Worm (Caenorhabditis elegans): ENCODE measurements around the gene F55C5.17.

Gene F55C5.17

DNA sequence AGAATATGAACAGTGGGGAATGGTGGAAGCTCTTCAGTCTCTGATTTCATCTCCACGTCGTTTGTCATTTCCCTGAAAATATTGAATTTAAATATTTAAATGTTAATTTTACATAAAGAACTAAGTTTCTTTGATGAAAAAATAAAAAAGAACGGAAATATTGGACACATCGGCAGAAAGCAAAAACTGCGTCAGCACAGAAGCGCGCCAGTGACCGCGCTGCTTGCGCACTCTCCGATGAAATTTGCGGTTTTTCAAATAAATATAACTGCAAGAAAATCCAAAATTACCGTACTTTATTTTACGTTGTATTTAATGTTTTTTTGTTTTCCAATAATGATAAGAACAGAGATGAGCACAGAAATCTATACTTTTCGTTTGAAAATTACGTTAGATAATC, 10.8 kb upstream of the F55C5.17 start, which contains the start of the genes srpa-68 and srh-16 (continued):
- peak; percentile 59; the same call in 1 of the 2 replicates for TF ChIP-seq ceh-45 (GFP tag; IDR thresholded peaks at IDR 0.05)
- TF ChIP-seq ceh-31 (tag; optimal IDR thresholded peaks at IDR 0.05), result peak; percentile 42
- peak; percentile 54; the same call in 1 of the 2 replicates for TF ChIP-seq unc-3 (GFP tag; conservative IDR thresholded peaks at IDR 0.05)
- peak; percentile 8 for TF ChIP-seq unc-3 (tag; optimal IDR thresholded peaks at IDR 0.05)
- TF ChIP-seq Y22D7AL.16 (tag; optimal IDR thresholded peaks at IDR 0.05), result peak; percentile 33
- no peak for TF ChIP-seq ceh-24 (tag; optimal IDR thresholded peaks at IDR 0.05)
- TF ChIP-seq gmeb-2 (tag; optimal IDR thresholded peaks at IDR 0.05), result peak; percentile 47
- no peak for TF ChIP-seq pros-1 (tag; optimal IDR thresholded peaks at IDR 0.05)
- TF ChIP-seq ceh-19 (GFP tag; optimal IDR thresholded peaks at IDR 0.05), result no peak
- no peak for TF ChIP-seq pag-3 (tag; optimal IDR thresholded peaks at IDR 0.05; ENCODE audit: borderline replicate concordance)
- TF ChIP-seq hlh-8 (tag; optimal IDR thresholded peaks at IDR 0.05), result no peak
- TF ChIP-seq zip-5 (tag; optimal IDR thresholded peaks at IDR 0.05), result peak; percentile 14
- peak; percentile 33 for TF ChIP-seq npax-4 (tag; optimal IDR thresholded peaks at IDR 0.05)
- peak; percentile 44 for TF ChIP-seq unc-42 (tag; optimal IDR thresholded peaks at IDR 0.05)
- TF ChIP-seq ceh-14 (tag; optimal IDR thresholded peaks at IDR 0.05), result peak; percentile 57
- TF ChIP-seq elt-4 (tag; optimal IDR thresholded peaks at IDR 0.05), result no peak
- peak; percentile 60 for TF ChIP-seq odd-2 (tag; optimal IDR thresholded peaks at IDR 0.05)
- TF ChIP-seq sox-4 (tag; optimal IDR thresholded peaks at IDR 0.05), result peak; percentile 45
- TF ChIP-seq ceh-2 (tag; optimal IDR thresholded peaks at IDR 0.05), result peak; percentile 54

DNA sequence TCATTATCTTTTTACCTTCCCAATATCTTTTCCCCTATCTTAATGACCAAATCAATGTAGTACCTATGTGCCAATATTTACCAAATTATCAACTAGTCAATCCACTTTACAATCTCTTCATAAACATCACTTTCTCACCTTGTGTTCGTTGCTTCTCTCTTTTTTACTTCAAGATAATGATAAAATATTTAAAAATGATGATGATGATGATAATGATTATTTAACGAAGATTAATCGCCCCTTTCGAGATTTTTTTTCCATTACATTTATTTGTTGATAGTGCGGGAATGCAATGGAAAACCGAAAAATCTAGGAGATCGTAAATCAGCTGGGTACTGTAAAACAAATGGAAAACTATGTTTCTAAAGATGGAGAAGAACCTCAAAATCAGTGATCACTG, 8.2 kb upstream of the F55C5.17 start:
- TF ChIP-seq pha-4 (tag; optimal IDR thresholded peaks at IDR 0.05) (no peak), elt-2 (tag; optimal IDR thresholded peaks at IDR 0.05) (peak; percentile 21), tbx-7 (tag; optimal IDR thresholded peaks at IDR 0.05) (no peak), ceh-14 (tag; optimal IDR thresholded peaks at IDR 0.05) (no peak), ceh-9 (tag; optimal IDR thresholded peaks at IDR 0.05) (no peak), hlh-13 (GFP tag; optimal IDR thresholded peaks at IDR 0.05) (no peak)

ce11 chrV:12295015-12295414, 7.3 kb upstream of the F55C5.17 start:
- TF ChIP-seq elt-2 (tag; optimal IDR thresholded peaks at IDR 0.05) (peak; percentile 15), sox-4 (tag; optimal IDR thresholded peaks at IDR 0.05) (no peak), lim-6 (tag; optimal IDR thresholded peaks at IDR 0.05) (no peak), ceh-31 (tag; optimal IDR thresholded peaks at IDR 0.05) (no peak), nfya-1 (tag; optimal IDR thresholded peaks at IDR 0.05) (peak; percentile 12)

DNA sequence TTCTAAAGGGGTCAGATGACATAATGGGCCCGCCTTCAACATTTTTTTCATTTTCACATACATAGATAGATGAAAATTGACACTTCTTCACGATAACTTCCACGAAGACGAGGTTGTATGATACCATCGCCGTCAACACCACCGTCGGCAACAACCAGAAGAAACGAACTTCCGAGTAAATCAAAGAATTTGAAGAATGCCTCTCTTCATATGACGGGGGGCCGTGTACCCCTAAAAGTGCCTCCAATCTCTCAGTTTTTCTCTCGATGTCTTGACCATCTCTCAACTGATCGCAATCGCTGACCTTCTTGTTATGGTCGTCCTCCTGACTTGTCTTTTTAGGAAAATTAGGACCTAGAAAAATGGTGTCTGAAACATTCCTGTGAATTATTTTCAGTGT, 6.8 kb upstream of the F55C5.17 start:
- no peak for TF ChIP-seq rnt-1 (tag; optimal IDR thresholded peaks at IDR 0.05)
- no peak for TF ChIP-seq che-1 (tag; optimal IDR thresholded peaks at IDR 0.05)
- TF ChIP-seq K02D7.2 (tag; optimal IDR thresholded peaks at IDR 0.05), result no peak
- TF ChIP-seq C38D4.7 (GFP tag; optimal IDR thresholded peaks at IDR 0.05), result no peak
- no peak for TF ChIP-seq C08G9.2 (tag; optimal IDR thresholded peaks at IDR 0.05)
- TF ChIP-seq hlh-6 (tag; optimal IDR thresholded peaks at IDR 0.05), result no peak
- no peak for TF ChIP-seq pqm-1 (tag; optimal IDR thresholded peaks at IDR 0.05)
- no peak for TF ChIP-seq unc-86 (tag; optimal IDR thresholded peaks at IDR 0.05)
- no peak for TF ChIP-seq ceh-45 (GFP tag; IDR thresholded peaks at IDR 0.05)
- TF ChIP-seq eyg-1 (tag; optimal IDR thresholded peaks at IDR 0.05), result no peak
- TF ChIP-seq pax-1 (tag; optimal IDR thresholded peaks at IDR 0.05), result no peak
- no peak for TF ChIP-seq nhr-11 (tag; optimal IDR thresholded peaks at IDR 0.05)
- TF ChIP-seq unc-55 (GFP tag; optimal IDR thresholded peaks at IDR 0.05), result no peak
- TF ChIP-seq hlh-13 (GFP tag; optimal IDR thresholded peaks at IDR 0.05), result no peak

Measured in whole organism, late embryonic.